Fruit fly (Drosophila melanogaster): ENCODE results near the gene CG43349.

The CG43349 gene

DNA sequence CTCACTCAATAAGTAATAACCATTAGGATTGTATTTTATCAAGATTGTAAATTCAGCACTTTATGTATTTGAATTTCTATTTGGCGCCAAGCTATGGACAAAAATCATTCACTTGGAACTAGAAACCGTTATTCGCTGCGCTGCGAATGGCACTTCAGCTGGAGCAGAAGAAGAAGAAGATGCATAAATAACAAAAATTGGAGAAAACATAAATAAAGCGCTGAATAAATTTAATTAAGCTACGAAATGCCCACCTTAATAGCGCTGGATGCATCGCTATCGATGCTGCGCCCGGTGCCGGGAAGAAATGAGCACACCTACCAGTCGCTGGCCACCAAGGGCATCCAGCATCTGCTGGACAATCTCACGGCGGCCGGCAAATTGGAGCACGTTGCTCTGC is 35.7 kb upstream of the CG43349 start, which contains the start of gene IntS14 (continued):
- TF ChIP-seq CG6791 (GFP tag; IDR thresholded peaks at IDR 0.05; ENCODE audit: partially characterized antibody) (0 out of 3 replicates have a peak, but pooled peaks have one; percentile 23), CG12659 (GFP tag; optimal IDR thresholded peaks at IDR 0.05) (peak; percentile 9), ab (GFP tag; optimal IDR thresholded peaks at IDR 0.05) (no peak), Hr3 (GFP tag; optimal IDR thresholded peaks at IDR 0.05) (no peak), E2f2 (GFP tag; IDR thresholded peaks at IDR 0.05) (peak; percentile 93), Scr (GFP tag; IDR thresholded peaks at IDR 0.05; ENCODE audit: partially characterized antibody) (peak; percentile 29; the same call in 1 of the 2 replicates), sqz (GFP tag; optimal IDR thresholded peaks at IDR 0.05) (no peak), CG17328 (GFP tag; IDR thresholded peaks at IDR 0.05) (no peak), chif (GFP tag; optimal IDR thresholded peaks at IDR 0.05) (no peak), pum (GFP tag; optimal IDR thresholded peaks at IDR 0.05) (no peak), CG2678 (tag; optimal IDR thresholded peaks at IDR 0.05) (no peak), zfh1 (GFP tag; IDR thresholded peaks at IDR 0.05) (no peak), Abd-B (GFP tag; optimal IDR thresholded peaks at IDR 0.05) (no peak), CG13287 (GFP tag; IDR thresholded peaks at IDR 0.05; ENCODE audit: partially characterized antibody) (no peak), slbo (GFP tag; IDR thresholded peaks at IDR 0.05) (no peak), kni (GFP tag; optimal IDR thresholded peaks at IDR 0.05) (peak; percentile 3), maf-S (GFP tag; optimal IDR thresholded peaks at IDR 0.05) (no peak), toy (GFP tag; IDR thresholded peaks at IDR 0.05) (no peak), Lhr (GFP tag; optimal IDR thresholded peaks at IDR 0.05) (no peak), zen2 (GFP tag; IDR thresholded peaks at IDR 0.05; ENCODE audit: partially characterized antibody) (no peak), CG10565 (GFP tag; optimal IDR thresholded peaks at IDR 0.05) (no peak), CG7987 (GFP tag; optimal IDR thresholded peaks at IDR 0.05) (no peak), gfzf (GFP tag; optimal IDR thresholded peaks at IDR 0.05) (peak; percentile 17), CG34422 (GFP tag; IDR thresholded peaks at IDR 0.05) (peak; percentile 62; the same call in 1 of the 3 replicates), CG10543 (GFP tag; optimal IDR thresholded peaks at IDR 0.05) (no peak), gsb-n (tag; optimal IDR thresholded peaks at IDR 0.05) (no peak), CG8089 (GFP tag; optimal IDR thresholded peaks at IDR 0.05) (peak; percentile 68), Dref (GFP tag; IDR thresholded peaks at IDR 0.05) (0 out of 2 replicates have a peak, but pooled peaks have one; percentile 30), CG31388 (GFP tag; optimal IDR thresholded peaks at IDR 0.05) (no peak), Kr (GFP tag; optimal IDR thresholded peaks at IDR 0.05) (no peak), Dp (GFP tag; optimal IDR thresholded peaks at IDR 0.05) (peak; percentile 92), CG9817 (tag; optimal IDR thresholded peaks at IDR 0.05) (no peak), CG9876 (GFP tag; optimal IDR thresholded peaks at IDR 0.05) (no peak), YL-1 (GFP tag; optimal IDR thresholded peaks at IDR 0.05) (peak; percentile 8), CG17186 (GFP tag; optimal IDR thresholded peaks at IDR 0.05) (no peak), D19A (tag; optimal IDR thresholded peaks at IDR 0.05) (no peak), Nf-YA (GFP tag; IDR thresholded peaks at IDR 0.05) (no peak), br (optimal IDR thresholded peaks at IDR 0.05) (no peak), oc (tag; optimal IDR thresholded peaks at IDR 0.05) (no peak), CG34224 (GFP tag; IDR thresholded peaks at IDR 0.05; ENCODE audit: partially characterized antibody) (no peak), klu (GFP tag; IDR thresholded peaks at IDR 0.05) (no peak), Hmx (GFP tag; optimal IDR thresholded peaks at IDR 0.05) (no peak), CG3847 (GFP tag; IDR thresholded peaks at IDR 0.05) (no peak), Hr51 (GFP tag; optimal IDR thresholded peaks at IDR 0.05) (no peak), Ets97D (GFP tag; optimal IDR thresholded peaks at IDR 0.05) (peak; percentile 17), Sry-δ (GFP tag; optimal IDR thresholded peaks at IDR 0.05) (peak; percentile 37), pan (optimal IDR thresholded peaks at IDR 0.05) (no peak), pan (GFP tag; optimal IDR thresholded peaks at IDR 0.05 in 1 of 2, IDR thresholded peaks at IDR 0.05 in 1 of 2) (no peak), stwl (tag; optimal IDR thresholded peaks at IDR 0.05) (peak; percentile 17), E2f1 (GFP tag; IDR thresholded peaks at IDR 0.05) (no peak), CG11696 (GFP tag; IDR thresholded peaks at IDR 0.05) (no peak)

Data from whole organism, embryonic.